Worm (Caenorhabditis elegans) whole organism, late embryonic: ENCODE results near the gene chil-22.

ENCODE experiments used
- C08G9.2 ChIP-seq: sonication (generic microtip); optimal IDR thresholded peaks from 2 replicates; lab custom pipeline; 2016; ENCODE audit warnings: mild to moderate bottlenecking, missing genetic modification characterization, moderate library complexity, missing compliant biosample characterization
- ahr-1 ChIP-seq: sonication (generic microtip); optimal IDR thresholded peaks from 2 replicates; lab custom pipeline; 2016; ENCODE audit warnings: missing genetic modification characterization, missing compliant biosample characterization
- dve-1 ChIP-seq: sonication (generic microtip); optimal IDR thresholded peaks from 2 replicates; lab custom pipeline; 2017; ENCODE audit warnings: antibody characterized with exemption, mild to moderate bottlenecking, missing genetic modification characterization, missing compliant biosample characterization
- nfya-1 ChIP-seq: sonication (generic microtip); optimal IDR thresholded peaks from 2 replicates; lab custom pipeline; 2017; ENCODE audit warnings: missing genetic modification characterization, mild to moderate bottlenecking, missing compliant biosample characterization, antibody characterized with exemption, moderate library complexity
- nhr-11 ChIP-seq: fragments of 150-350 bp; optimal IDR thresholded peaks from 2 replicates; lab custom pipeline; 2014; ENCODE audit warnings: missing biosample characterization, missing genetic modification characterization
- pha-4 ChIP-seq: fragments of 150-350 bp; optimal IDR thresholded peaks from 2 replicates; lab custom pipeline; 2018; ENCODE audit warnings: missing biosample characterization, missing genetic modification reagents, missing genetic modification characterization
- rnt-1 ChIP-seq: sonication (generic microtip); optimal IDR thresholded peaks from 2 replicates; lab custom pipeline; 2016; ENCODE audit warnings: missing genetic modification characterization, missing compliant biosample characterization
- ztf-16 ChIP-seq: sonication (generic microtip); optimal IDR thresholded peaks from 2 replicates; lab custom pipeline; 2017; ENCODE audit warnings: missing genetic modification characterization, missing compliant biosample characterization

ce11 chrII:9500926-9501325 lies 34.9 kb upstream of the chil-22 start:
- TF ChIP-seq nfya-1 (tag; lab: Kevin White, UChicago), result no peak
- no peak for TF ChIP-seq nhr-11 (tag; lab: Kevin White, UChicago)
- no peak for TF ChIP-seq dve-1 (tag; lab: Kevin White, UChicago)
- TF ChIP-seq ahr-1 (tag; lab: Kevin White, UChicago), result no peak
- no peak for TF ChIP-seq pha-4 (tag; lab: Kevin White, UChicago)
- TF ChIP-seq C08G9.2 (tag; lab: Kevin White, UChicago), result no peak
- TF ChIP-seq ztf-16, result no peak
- no peak for TF ChIP-seq rnt-1 (tag; lab: Kevin White, UChicago)
